Worm (Caenorhabditis elegans) whole organism, early embryonic: ENCODE results near the gene F28A10.8.

Experiments used
- B0310.2 ChIP-seq: sonication (generic microtip); optimal IDR thresholded peaks from 2 replicates; lab custom pipeline; 2016; ENCODE audit warnings: mild to moderate bottlenecking, missing genetic modification characterization, missing compliant biosample characterization
- F13C5.2 ChIP-seq: sonication (generic microtip); optimal IDR thresholded peaks from 2 replicates; lab custom pipeline; 2017; ENCODE audit warnings: mild to moderate bottlenecking, missing genetic modification characterization, inconsistent platforms, missing compliant biosample characterization
- hmbx-1 ChIP-seq: sonication (generic microtip); optimal IDR thresholded peaks from 2 replicates; lab custom pipeline; 2016; ENCODE audit warnings: mild to moderate bottlenecking, missing genetic modification characterization, missing compliant biosample characterization

DNA sequence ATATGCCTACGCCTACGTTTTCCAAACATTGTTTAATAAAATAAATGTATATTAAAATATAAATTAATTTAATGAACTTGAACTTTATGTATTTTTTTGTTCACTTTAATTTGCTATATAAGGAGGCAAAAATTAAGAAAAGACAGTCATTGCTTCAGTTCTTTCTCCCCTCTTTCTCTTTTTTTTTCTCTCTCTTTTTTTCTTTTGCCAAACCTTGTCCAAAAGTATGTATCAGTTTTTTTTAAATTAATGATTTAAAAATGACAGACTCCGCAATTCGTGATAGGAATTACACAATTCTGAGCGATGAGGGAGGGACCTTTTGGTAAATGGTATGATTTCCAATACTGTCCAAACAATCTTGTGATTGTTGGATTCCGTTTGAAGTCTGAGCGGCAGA, 35.3 kb downstream of the F28A10.8 start, which contains the start of gene F46F5.13:
- TF ChIP-seq hmbx-1 (tag; lab: Kevin White, UChicago) (no peak), B0310.2 (tag; lab: Kevin White, UChicago) (no peak), F13C5.2 (tag; lab: Kevin White, UChicago) (no peak)
